Worm (Caenorhabditis elegans) whole organism, midembryonic: Measurements from ENCODE around the gene sulp-4.

Experiments used
- cog-1 ChIP-seq: sonication (generic microtip); optimal IDR thresholded peaks from 2 replicates; lab custom pipeline; 2016; ENCODE audit warnings: missing genetic modification characterization, missing compliant biosample characterization
- flt-1 ChIP-seq: fragments of 200-800 bp; sonication (Bioruptor generic); IDR thresholded peaks from 2 replicates; pipeline ENCODE4 v1.3.6; 2022; ENCODE audit warnings: missing genetic modification characterization, missing compliant biosample characterization
- tab-1 ChIP-seq: fragments of 200-800 bp; sonication (Bioruptor generic); IDR thresholded peaks from 2 replicates; pipeline ENCODE4 v1.3.6; 2022; ENCODE audit warnings: missing genetic modification characterization, missing compliant biosample characterization
- ztf-23 ChIP-seq: fragments of 200-800 bp; sonication (Bioruptor generic); IDR thresholded peaks from 2 replicates; pipeline ENCODE4 v1.3.6; 2022; ENCODE audit warnings: missing genetic modification reagents, missing genetic modification characterization, missing compliant biosample characterization

DNA sequence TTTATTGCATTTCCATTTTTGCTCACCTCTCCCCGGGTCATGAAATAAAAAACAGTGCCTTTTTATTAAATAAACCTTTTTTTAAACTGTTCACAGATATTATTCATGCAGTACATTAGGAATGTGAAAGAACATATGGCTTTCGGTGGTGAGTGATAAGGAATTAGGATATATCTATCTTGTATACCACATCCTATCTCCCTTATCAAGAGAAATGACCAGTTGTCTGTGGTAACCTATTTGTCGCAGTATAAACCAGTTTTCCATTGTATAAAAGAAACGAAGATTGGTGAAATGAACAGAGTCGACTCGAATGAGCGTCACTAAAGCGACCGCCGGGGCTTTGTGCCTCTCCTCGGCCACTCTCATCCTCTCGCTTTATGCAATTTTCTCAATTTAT, 45.9 kb upstream of the sulp-4 start, which contains the start of gene col-158:
- TF ChIP-seq flt-1 (GFP tag; lab: Robert Waterston, UW) (no peak), ztf-23 (no peak), tab-1 (GFP tag; lab: Robert Waterston, UW) (no peak), cog-1 (tag; lab: Kevin White, UChicago) (no peak)
